Worm (Caenorhabditis elegans) whole organism, L3 larva: ENCODE results near the gene K08A2.2.
A peak's percentile ranks its signal among the peaks of the same experiment; 100 is the strongest.

Source experiments
- R02D3.7 ChIP-seq: fragments of 150-350 bp; optimal IDR thresholded peaks from 2 replicates; lab custom pipeline; 2014; ENCODE audit warnings: missing biosample characterization, missing genetic modification characterization
- ZK546.5 ChIP-seq: sonication (generic microtip); optimal IDR thresholded peaks from 2 replicates; lab custom pipeline; 2017; ENCODE audit warnings: missing biosample characterization, missing genetic modification characterization
- ama-1 ChIP-seq: fragments of 150-350 bp; optimal IDR thresholded peaks from 2 replicates; lab custom pipeline; 2018
- ceh-16 ChIP-seq: sonication (generic microtip); optimal IDR thresholded peaks from 2 replicates; lab custom pipeline; 2017; ENCODE audit warnings: missing biosample characterization, missing genetic modification characterization
- ceh-28 ChIP-seq: fragments of 150-350 bp; optimal IDR thresholded peaks from 2 replicates; lab custom pipeline; 2014; ENCODE audit warnings: missing biosample characterization, missing genetic modification reagents, missing genetic modification characterization
- ceh-82 ChIP-seq: fragments of 150-350 bp; optimal IDR thresholded peaks from 2 replicates; lab custom pipeline; 2014; ENCODE audit warnings: missing biosample characterization, missing genetic modification characterization
- ceh-9 ChIP-seq: sonication (generic microtip); optimal IDR thresholded peaks from 2 replicates; lab custom pipeline; 2018; ENCODE audit warnings: missing biosample characterization, missing genetic modification characterization
- daf-12 ChIP-seq: fragments of 150-350 bp; optimal IDR thresholded peaks from 2 replicates; lab custom pipeline; 2014; ENCODE audit warnings: missing biosample characterization, missing genetic modification reagents, missing genetic modification characterization
- egl-27 ChIP-seq: sonication (generic microtip); optimal IDR thresholded peaks from 4 replicates; lab custom pipeline; 2017; ENCODE audit warnings: missing biosample characterization, missing genetic modification reagents, missing genetic modification characterization
- elt-1 ChIP-seq: fragments of 150-350 bp; optimal IDR thresholded peaks from 2 replicates; lab custom pipeline; 2014; ENCODE audit warnings: missing biosample characterization, missing genetic modification characterization
- elt-2 ChIP-seq: sonication (generic microtip); optimal IDR thresholded peaks from 2 replicates; lab custom pipeline; 2016; ENCODE audit warnings: missing genetic modification reagents, mild to moderate bottlenecking, missing genetic modification characterization, missing compliant biosample characterization
- fkh-2 ChIP-seq: fragments of 150-350 bp; optimal IDR thresholded peaks from 2 replicates; lab custom pipeline; 2014; ENCODE audit warnings: missing biosample characterization, missing genetic modification reagents, missing genetic modification characterization
- fos-1 ChIP-seq: fragments of 150-350 bp; optimal IDR thresholded peaks from 2 replicates; lab custom pipeline; 2014; ENCODE audit warnings: missing biosample characterization, missing genetic modification characterization
- hmg-11 ChIP-seq: sonication (generic microtip); optimal IDR thresholded peaks from 2 replicates; lab custom pipeline; 2016; ENCODE audit warnings: missing genetic modification characterization, missing compliant biosample characterization
- jun-1 ChIP-seq: fragments of 150-350 bp; optimal IDR thresholded peaks from 2 replicates; lab custom pipeline; 2014; ENCODE audit warnings: missing biosample characterization, missing genetic modification reagents, missing genetic modification characterization
- lin-15B ChIP-seq: fragments of 150-350 bp; optimal IDR thresholded peaks from 2 replicates; lab custom pipeline; 2014; ENCODE audit warnings: missing biosample characterization, missing genetic modification characterization
- lin-39 ChIP-seq: fragments of 150-350 bp; optimal IDR thresholded peaks from 2 replicates; lab custom pipeline; 2018; ENCODE audit warnings: missing biosample characterization, missing genetic modification reagents, missing genetic modification characterization
- lsy-12 ChIP-seq: sonication (generic microtip); optimal IDR thresholded peaks from 2 replicates; lab custom pipeline; 2016; ENCODE audit warnings: mild to moderate bottlenecking, missing genetic modification characterization, missing compliant biosample characterization
- mdl-1 ChIP-seq: fragments of 150-350 bp; optimal IDR thresholded peaks from 2 replicates; lab custom pipeline; 2014; ENCODE audit warnings: missing biosample characterization, missing genetic modification characterization
- nfya-1 ChIP-seq: sonication (generic microtip); optimal IDR thresholded peaks from 2 replicates; lab custom pipeline; 2017; ENCODE audit warnings: missing genetic modification characterization, mild to moderate bottlenecking, missing compliant biosample characterization, antibody characterized with exemption, moderate library complexity; ENCODE audit not compliant: insufficient read depth
- nhr-11 ChIP-seq: fragments of 150-350 bp; optimal IDR thresholded peaks from 2 replicates; lab custom pipeline; 2014; ENCODE audit warnings: missing biosample characterization, missing genetic modification characterization
- nhr-23 ChIP-seq: fragments of 150-350 bp; optimal IDR thresholded peaks from 2 replicates; lab custom pipeline; 2014; ENCODE audit warnings: missing biosample characterization, missing genetic modification reagents, missing genetic modification characterization
- nhr-237 ChIP-seq: fragments of 150-350 bp; optimal IDR thresholded peaks from 2 replicates; lab custom pipeline; 2014; ENCODE audit warnings: missing biosample characterization, missing genetic modification characterization
- nhr-43 ChIP-seq: sonication (generic microtip); optimal IDR thresholded peaks from 2 replicates; lab custom pipeline; 2016; ENCODE audit warnings: mild to moderate bottlenecking, missing genetic modification characterization, missing compliant biosample characterization; ENCODE audit not compliant: poor library complexity, severe bottlenecking
- nhr-67 ChIP-seq: fragments of 150-350 bp; optimal IDR thresholded peaks from 2 replicates; lab custom pipeline; 2014; ENCODE audit warnings: missing biosample characterization, missing genetic modification characterization
- nhr-77 ChIP-seq: fragments of 150-350 bp; optimal IDR thresholded peaks from 2 replicates; lab custom pipeline; 2014; ENCODE audit warnings: missing biosample characterization, missing genetic modification characterization
- pha-4 ChIP-seq: fragments of 150-350 bp; optimal IDR thresholded peaks from 2 replicates; lab custom pipeline; 2014; ENCODE audit warnings: missing biosample characterization, missing genetic modification reagents, missing genetic modification characterization
- pqm-1 ChIP-seq: fragments of 150-350 bp; optimal IDR thresholded peaks from 2 replicates; lab custom pipeline; 2017; ENCODE audit warnings: missing biosample characterization, missing genetic modification characterization, inconsistent platforms
- sea-2 ChIP-seq: fragments of 150-350 bp; sonication (generic microtip); optimal IDR thresholded peaks from 4 replicates; lab custom pipeline; 2014; ENCODE audit warnings: missing biosample characterization, missing genetic modification reagents, missing genetic modification characterization
- skn-1 ChIP-seq: fragments of 150-350 bp; optimal IDR thresholded peaks from 2 replicates; lab custom pipeline; 2014; ENCODE audit warnings: missing biosample characterization, missing genetic modification characterization
- snpc-4 ChIP-seq: fragments of 150-350 bp; optimal IDR thresholded peaks from 2 replicates; lab custom pipeline; 2014; ENCODE audit warnings: missing biosample characterization, missing genetic modification characterization
- tbx-2 ChIP-seq: sonication (generic microtip); optimal IDR thresholded peaks from 2 replicates; lab custom pipeline; 2016; ENCODE audit warnings: mild to moderate bottlenecking, missing genetic modification characterization, missing compliant biosample characterization
- unc-62 ChIP-seq: fragments of 150-350 bp; sonication (generic microtip); optimal IDR thresholded peaks from 4 replicates; lab custom pipeline; 2014; ENCODE audit warnings: missing biosample characterization, missing genetic modification reagents, missing genetic modification characterization
- zag-1 ChIP-seq: fragments of 150-350 bp; optimal IDR thresholded peaks from 2 replicates; lab custom pipeline; 2014; ENCODE audit warnings: missing biosample characterization, missing genetic modification characterization
- ztf-11 ChIP-seq: fragments of 150-350 bp; optimal IDR thresholded peaks from 2 replicates; lab custom pipeline; 2014; ENCODE audit warnings: missing biosample characterization, missing genetic modification characterization
- ztf-4 ChIP-seq: fragments of 150-350 bp; optimal IDR thresholded peaks from 2 replicates; lab custom pipeline; 2014; ENCODE audit warnings: missing biosample characterization, missing genetic modification characterization

The K08A2.2 gene

DNA sequence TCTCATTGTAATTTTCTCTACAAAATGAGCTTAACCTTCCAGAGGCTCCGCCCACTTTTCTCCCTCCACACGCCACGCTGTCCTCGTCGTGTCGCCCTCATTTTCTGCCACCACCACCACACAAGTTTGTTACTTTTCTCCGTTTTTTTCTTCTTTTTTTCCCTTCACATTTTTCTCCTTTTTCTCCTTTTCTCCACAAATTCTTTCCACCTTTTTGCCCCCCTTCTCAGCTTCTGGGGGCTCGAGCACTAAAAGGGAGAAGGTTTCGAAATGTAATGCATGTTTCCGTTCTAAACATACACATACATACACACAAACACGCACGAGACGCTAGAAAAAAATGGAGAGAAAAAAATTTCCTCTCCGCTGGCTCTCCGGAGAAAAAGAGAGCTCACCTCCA lies 14.8 kb upstream of the K08A2.2 start, which contains the start of gene nhr-88:
nhr-88 (plus strand) TSS at position 43 of the 400 bp plus-strand sequence.
- TF ChIP-seq nhr-23 (tag; lab: Kevin White, UChicago): no peak
- no peak for TF ChIP-seq zag-1 (tag; lab: Kevin White, UChicago)
- TF ChIP-seq elt-2 (tag; lab: Kevin White, UChicago): no peak
- TF ChIP-seq unc-62 (GFP tag; lab: Kevin White, UChicago): no peak
- TF ChIP-seq lsy-12 (tag; lab: Kevin White, UChicago): no peak
- TF ChIP-seq fkh-2 (tag; lab: Kevin White, UChicago): no peak
- TF ChIP-seq R02D3.7 (tag; lab: Kevin White, UChicago): no peak
- no peak for TF ChIP-seq pqm-1
- TF ChIP-seq sea-2 (GFP tag; lab: Kevin White, UChicago): no peak
- TF ChIP-seq jun-1 (tag; lab: Kevin White, UChicago): no peak
- peak; percentile 52 for TF ChIP-seq hmg-11 (tag; lab: Kevin White, UChicago)
- peak; percentile 49 for TF ChIP-seq nfya-1 (tag; lab: Kevin White, UChicago)
- no peak for TF ChIP-seq skn-1 (tag; lab: Kevin White, UChicago)
- TF ChIP-seq ceh-9 (tag; lab: Kevin White, UChicago): no peak
- no peak for TF ChIP-seq ztf-11 (tag; lab: Kevin White, UChicago)
- TF ChIP-seq nhr-43 (tag; lab: Kevin White, UChicago): no peak
- TF ChIP-seq ama-1 (lab: Kevin White, UChicago): peak; percentile 43
- TF ChIP-seq egl-27: no peak
- TF ChIP-seq ceh-16 (tag; lab: Kevin White, UChicago): no peak
- TF ChIP-seq daf-12: no peak
- TF ChIP-seq pha-4 (tag; lab: Kevin White, UChicago): no peak
- TF ChIP-seq, all 47 proteins: peak for 3

DNA sequence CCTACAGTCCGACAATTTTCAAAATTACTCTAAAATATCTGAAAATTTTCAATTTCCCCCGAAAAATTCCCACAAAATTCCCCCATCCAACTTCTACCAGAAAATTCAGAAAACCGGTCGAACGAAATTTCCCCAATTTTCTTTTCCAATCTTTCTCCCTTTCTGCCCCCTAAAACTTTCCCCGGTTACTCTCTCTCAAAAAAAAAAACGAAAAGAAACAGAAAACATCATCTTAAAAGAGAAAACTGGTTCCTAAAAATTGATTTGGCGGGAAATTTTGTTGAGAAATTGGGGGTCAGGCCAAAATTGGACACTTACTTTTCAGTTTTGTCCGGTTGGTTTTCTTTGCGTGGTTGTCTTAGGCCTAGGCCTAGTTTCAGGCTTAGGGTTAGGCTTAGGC lies 13.8 kb upstream of the K08A2.2 start:
- TF ChIP-seq lin-15B (no peak), lin-39 (tag; lab: Kevin White, UChicago) (no peak), nhr-237 (no peak), ZK546.5 (tag; lab: Kevin White, UChicago) (no peak)

DNA sequence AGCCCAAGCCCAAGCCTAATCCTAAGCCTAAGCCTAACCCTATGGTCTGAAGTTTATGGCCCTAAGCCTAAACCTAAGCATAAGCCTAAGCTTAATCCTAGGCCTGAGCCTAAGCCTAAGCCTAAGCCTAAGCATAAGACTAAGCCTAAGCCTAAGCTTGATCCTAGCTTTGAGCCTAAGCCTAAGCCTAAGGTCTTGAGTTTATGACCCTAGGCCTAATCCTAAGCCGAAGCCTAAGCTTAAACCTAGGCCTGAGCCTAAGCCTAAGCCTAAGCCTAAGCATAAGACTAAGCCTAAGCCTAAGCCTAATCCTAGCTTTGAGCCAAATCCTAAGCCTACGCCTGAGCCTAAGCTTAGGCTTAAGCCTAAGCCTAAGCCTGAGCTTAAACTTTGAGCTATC lies 12.3 kb upstream of the K08A2.2 start:
- TF ChIP-seq hmg-11 (tag; lab: Kevin White, UChicago): no peak
- no peak for TF ChIP-seq snpc-4 (tag; lab: Kevin White, UChicago)
- TF ChIP-seq ztf-4 (tag; lab: Kevin White, UChicago): no peak
- no peak for TF ChIP-seq sea-2 (GFP tag; lab: Kevin White, UChicago)
- TF ChIP-seq fos-1 (tag; lab: Kevin White, UChicago): no peak
- no peak for TF ChIP-seq ceh-28
- TF ChIP-seq egl-27: no peak
- TF ChIP-seq lsy-12 (tag; lab: Kevin White, UChicago): no peak
- TF ChIP-seq nhr-77 (tag; lab: Kevin White, UChicago): no peak
- no peak for TF ChIP-seq jun-1 (tag; lab: Kevin White, UChicago)
- no peak for TF ChIP-seq ama-1 (lab: Kevin White, UChicago)
- no peak for TF ChIP-seq ztf-11 (tag; lab: Kevin White, UChicago)
- TF ChIP-seq, all 47 proteins: peak for 0

DNA sequence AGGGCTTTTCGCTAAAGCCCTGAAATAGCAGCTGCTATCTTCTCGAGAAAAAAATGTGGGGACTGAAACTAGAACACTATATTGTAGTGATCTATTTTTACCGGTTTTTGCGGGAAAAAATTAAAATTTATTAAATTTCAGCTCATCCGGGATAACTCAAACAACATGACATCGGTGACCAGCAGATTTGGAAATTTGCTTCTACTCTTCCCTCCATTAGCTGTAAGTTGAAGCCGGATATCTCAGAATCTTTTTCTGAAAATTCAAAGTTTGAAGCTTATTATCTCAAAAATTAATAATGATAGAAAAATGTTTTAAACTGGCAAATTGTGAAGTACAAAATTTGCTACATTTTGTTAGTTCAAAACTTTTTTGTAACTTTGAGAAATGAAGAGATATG lies 7.0 kb upstream of the K08A2.2 start:
- TF ChIP-seq nhr-23 (tag; lab: Kevin White, UChicago) (no peak), nhr-67 (no peak), snpc-4 (tag; lab: Kevin White, UChicago) (no peak), elt-1 (tag; lab: Kevin White, UChicago) (no peak), nfya-1 (tag; lab: Kevin White, UChicago) (no peak), lsy-12 (tag; lab: Kevin White, UChicago) (no peak), mdl-1 (tag; lab: Kevin White, UChicago) (no peak), ceh-82 (tag; lab: Kevin White, UChicago) (no peak), lin-39 (tag; lab: Kevin White, UChicago) (no peak), tbx-2 (tag; lab: Kevin White, UChicago) (no peak), jun-1 (tag; lab: Kevin White, UChicago) (no peak), elt-2 (tag; lab: Kevin White, UChicago) (no peak), ceh-9 (tag; lab: Kevin White, UChicago) (no peak), ztf-11 (tag; lab: Kevin White, UChicago) (no peak), nhr-11 (tag; lab: Kevin White, UChicago) (no peak), ceh-16 (tag; lab: Kevin White, UChicago) (no peak), nhr-237 (no peak)
